Fruit fly (Drosophila melanogaster) whole organism, adult: Measurements from ENCODE around the gene CG9813.

Experiments used
- CG11617 ChIP-seq: fragments of 200-800 bp; sonication (Bioruptor generic); optimal IDR thresholded peaks from 2 replicates; lab custom pipeline; 2017; ENCODE audit warnings: mild to moderate bottlenecking, missing biosample characterization, missing genetic modification reagents, missing genetic modification characterization
- CG12768 ChIP-seq: fragments of 200-800 bp; sonication (Bioruptor generic); optimal IDR thresholded peaks from 2 replicates; lab custom pipeline; 2017; ENCODE audit warnings: missing biosample characterization, missing genetic modification characterization, mild to moderate bottlenecking, moderate library complexity, missing genetic modification reagents
- CG14711 ChIP-seq: fragments of 200-800 bp; sonication (Bioruptor generic); optimal IDR thresholded peaks from 2 replicates; lab custom pipeline; 2018; ENCODE audit warnings: missing biosample characterization, mild to moderate bottlenecking, missing genetic modification characterization, moderate library complexity
- CG1620 ChIP-seq: fragments of 200-800 bp; sonication (Bioruptor generic); optimal IDR thresholded peaks from 2 replicates; lab custom pipeline; 2016; ENCODE audit warnings: missing biosample characterization, missing genetic modification characterization
- CG33017 ChIP-seq: fragments of 200-800 bp; sonication (Bioruptor generic); optimal IDR thresholded peaks from 2 replicates; lab custom pipeline; 2018; ENCODE audit warnings: missing biosample characterization, mild to moderate bottlenecking, missing genetic modification characterization, moderate library complexity
- CG5204 ChIP-seq: fragments of 200-800 bp; sonication (Bioruptor generic); optimal IDR thresholded peaks from 2 replicates; lab custom pipeline; 2016; ENCODE audit warnings: missing biosample characterization, missing genetic modification characterization
- CG7045 ChIP-seq: fragments of 200-800 bp; sonication (Bioruptor generic); optimal IDR thresholded peaks from 2 replicates; lab custom pipeline; 2017; ENCODE audit warnings: missing biosample characterization, mild to moderate bottlenecking, missing genetic modification characterization
- CG7101 ChIP-seq: fragments of 200-800 bp; sonication (Bioruptor generic); optimal IDR thresholded peaks from 2 replicates; lab custom pipeline; 2018; ENCODE audit warnings: missing biosample characterization, mild to moderate bottlenecking, missing genetic modification characterization, moderate library complexity
- Clk ChIP-seq: fragments of 200-800 bp; sonication (Bioruptor generic); optimal IDR thresholded peaks from 2 replicates; lab custom pipeline; 2017; ENCODE audit warnings: missing biosample characterization, missing genetic modification characterization
- Crg-1 ChIP-seq: fragments of 200-800 bp; sonication (Bioruptor generic); optimal IDR thresholded peaks from 2 replicates; lab custom pipeline; 2016; ENCODE audit warnings: missing biosample characterization, missing genetic modification characterization
- Hr96 ChIP-seq: fragments of 200-800 bp; sonication (Bioruptor generic); optimal IDR thresholded peaks from 2 replicates; lab custom pipeline; 2016; ENCODE audit warnings: missing biosample characterization, missing genetic modification characterization
- Mnt ChIP-seq: fragments of 200-800 bp; sonication (Bioruptor generic); optimal IDR thresholded peaks from 2 replicates; lab custom pipeline; 2016; ENCODE audit warnings: missing biosample characterization, mild to moderate bottlenecking, missing genetic modification characterization
- bab1 ChIP-seq: fragments of 200-800 bp; sonication (Bioruptor generic); optimal IDR thresholded peaks from 3 replicates; lab custom pipeline; 2019; ENCODE audit warnings: missing biosample characterization, mild to moderate bottlenecking, missing genetic modification characterization, moderate library complexity
- cic ChIP-seq: fragments of 200-800 bp; sonication (Bioruptor generic); optimal IDR thresholded peaks from 2 replicates; lab custom pipeline; 2017; ENCODE audit warnings: missing biosample characterization, mild to moderate bottlenecking, missing genetic modification characterization, moderate library complexity
- cnc ChIP-seq, 2 experiments: fragments of >200 bp; optimal IDR thresholded peaks; 2 replicates each; lab custom pipeline; 2017
- kay ChIP-seq: fragments of 200-800 bp; sonication (Bioruptor generic); peaks from one replicate; lab custom pipeline; 2016; ENCODE audit warnings: missing biosample characterization, missing genetic modification characterization, borderline replicate concordance
- ovo ChIP-seq: fragments of 200-800 bp; sonication (Bioruptor generic); optimal IDR thresholded peaks from 2 replicates; lab custom pipeline; 2016; ENCODE audit warnings: missing biosample characterization, missing genetic modification characterization
- pad ChIP-seq: fragments of 200-800 bp; sonication (Bioruptor generic); optimal IDR thresholded peaks from 3 replicates; lab custom pipeline; 2017; ENCODE audit warnings: missing biosample characterization, missing genetic modification characterization, mild to moderate bottlenecking, moderate library complexity, missing genetic modification reagents
- tj ChIP-seq: fragments of 200-800 bp; sonication (Bioruptor generic); optimal IDR thresholded peaks from 3 replicates; lab custom pipeline; 2017; ENCODE audit warnings: missing biosample characterization, mild to moderate bottlenecking, missing genetic modification characterization, moderate library complexity
- toe ChIP-seq: fragments of 200-800 bp; sonication (Bioruptor generic); optimal IDR thresholded peaks from 2 replicates; lab custom pipeline; 2016; ENCODE audit warnings: missing biosample characterization, missing genetic modification characterization

Gene CG9813

DNA sequence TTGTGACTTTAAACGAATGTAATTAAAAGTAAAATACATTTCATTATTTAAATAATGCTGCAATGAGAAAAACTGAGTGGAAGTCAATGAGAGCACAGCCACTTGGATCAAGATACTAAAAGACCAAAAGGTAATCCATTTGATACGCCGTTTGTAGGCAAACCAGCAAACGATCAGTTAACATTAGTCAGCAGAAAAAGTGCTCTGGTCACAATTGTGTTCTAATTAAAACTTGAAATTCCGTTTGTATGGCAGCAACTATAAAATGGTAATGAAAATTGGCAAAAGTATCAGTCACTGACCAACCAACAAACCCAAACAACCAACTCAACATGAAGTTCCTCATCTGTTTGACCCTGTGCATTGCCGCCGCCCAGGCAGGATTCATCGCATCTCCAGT is 18.0 kb upstream of the CG9813 start, which contains the start of gene CG14377:
Gene CG14377 (plus strand): TSS at position 301 of the 400 bp plus-strand sequence.
- TF ChIP-seq toe (GFP tag; lab: Kevin White, UChicago) (no peak), pad (GFP tag; lab: Kevin White, UChicago) (no peak), CG7101 (tag; lab: Kevin White, UChicago) (no peak), Mnt (GFP tag; lab: Kevin White, UChicago) (no peak), Hr96 (no peak), CG33017 (no peak), cic (GFP tag; lab: Kevin White, UChicago) (no peak), CG1620 (GFP tag; lab: Kevin White, UChicago) (no peak), CG14711 (tag; lab: Kevin White, UChicago) (no peak), bab1 (no peak), kay (GFP tag; lab: Kevin White, UChicago) (no peak), tj (GFP tag; lab: Kevin White, UChicago) (no peak), ovo (GFP tag; lab: Kevin White, UChicago) (no peak)

DNA sequence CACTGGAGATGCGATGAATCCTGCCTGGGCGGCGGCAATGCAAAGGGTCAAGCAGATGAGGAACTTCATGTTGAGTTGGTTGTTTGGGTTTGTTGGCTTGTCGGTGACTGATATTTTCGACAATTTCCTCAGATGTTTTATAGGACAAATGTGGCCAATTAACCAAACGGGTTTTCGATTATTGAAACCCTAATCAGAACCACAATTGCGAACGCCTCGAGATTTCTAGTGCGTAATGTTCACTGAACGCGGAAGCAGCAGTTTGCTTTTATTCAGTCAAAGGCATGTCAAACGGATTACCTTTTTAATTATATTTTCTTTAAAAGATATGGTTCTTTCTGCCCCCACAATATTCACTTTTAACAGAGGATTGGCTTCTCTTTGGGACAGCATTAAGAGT is 17.5 kb upstream of the CG9813 start, which contains the start of gene CG14374:
Gene CG14374 (minus strand): TSS at position 101 of the 400 bp plus-strand sequence.
- TF ChIP-seq cic (GFP tag; lab: Kevin White, UChicago), result no peak
- TF ChIP-seq CG1620 (GFP tag; lab: Kevin White, UChicago), result no peak
- TF ChIP-seq toe (GFP tag; lab: Kevin White, UChicago), result no peak
- no peak for TF ChIP-seq tj (GFP tag; lab: Kevin White, UChicago)
- TF ChIP-seq CG14711 (tag; lab: Kevin White, UChicago), result no peak
- TF ChIP-seq cnc (optimal IDR thresholded peaks at IDR 0.05; lab: Kevin White, UChicago), result no peak
- no peak for TF ChIP-seq CG33017
- no peak for TF ChIP-seq pad (GFP tag; lab: Kevin White, UChicago)
- no peak for TF ChIP-seq Mnt (GFP tag; lab: Kevin White, UChicago)
- no peak for TF ChIP-seq Clk (GFP tag; lab: Kevin White, UChicago)
- TF ChIP-seq Hr96, result no peak
- no peak for TF ChIP-seq CG12768
- no peak for TF ChIP-seq CG7045
- no peak for TF ChIP-seq ovo (GFP tag; lab: Kevin White, UChicago)
- TF ChIP-seq CG11617 (GFP tag; lab: Kevin White, UChicago), result no peak
- TF ChIP-seq Crg-1 (GFP tag; lab: Kevin White, UChicago), result no peak
- no peak for TF ChIP-seq CG5204 (GFP tag; lab: Kevin White, UChicago)
- no peak for TF ChIP-seq bab1

DNA sequence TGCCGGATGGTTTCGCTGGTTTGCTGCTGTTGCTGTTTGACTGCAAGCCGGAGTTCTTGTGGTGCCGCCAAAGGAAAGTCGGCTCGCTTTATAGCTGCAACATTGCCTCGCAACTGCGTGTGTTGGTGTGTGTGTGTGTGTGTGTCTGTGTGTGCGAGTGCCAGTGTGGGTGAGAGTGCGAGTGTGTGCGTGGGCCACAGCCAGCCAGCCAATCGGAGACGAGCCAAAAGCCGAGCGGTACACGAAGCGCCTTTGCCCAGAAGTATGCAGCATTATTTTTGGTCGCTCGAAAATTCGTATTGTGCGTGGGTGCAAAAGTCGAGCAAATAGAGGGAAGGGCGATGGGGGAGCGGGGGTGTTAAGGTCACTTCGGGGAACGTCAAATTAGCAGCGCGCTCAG is 15.6 kb upstream of the CG9813 start, which contains the start of gene CCHa2:
Gene CCHa2 (minus strand): TSS at position 65 of the 400 bp plus-strand sequence.
- TF ChIP-seq CG12768 (no peak), CG7045 (no peak), cnc (optimal IDR thresholded peaks at IDR 0.05; lab: Kevin White, UChicago) (no peak), Hr96 (no peak), CG11617 (GFP tag; lab: Kevin White, UChicago) (no peak), CG33017 (no peak), Crg-1 (GFP tag; lab: Kevin White, UChicago) (no peak), bab1 (no peak), CG1620 (GFP tag; lab: Kevin White, UChicago) (no peak), pad (GFP tag; lab: Kevin White, UChicago) (no peak), Clk (GFP tag; lab: Kevin White, UChicago) (no peak), CG5204 (GFP tag; lab: Kevin White, UChicago) (no peak), Mnt (GFP tag; lab: Kevin White, UChicago) (no peak), toe (GFP tag; lab: Kevin White, UChicago) (no peak), CG7101 (tag; lab: Kevin White, UChicago) (no peak), cic (GFP tag; lab: Kevin White, UChicago) (no peak), tj (GFP tag; lab: Kevin White, UChicago) (no peak), CG14711 (tag; lab: Kevin White, UChicago) (no peak), ovo (GFP tag; lab: Kevin White, UChicago) (no peak), kay (GFP tag; lab: Kevin White, UChicago) (no peak)

DNA sequence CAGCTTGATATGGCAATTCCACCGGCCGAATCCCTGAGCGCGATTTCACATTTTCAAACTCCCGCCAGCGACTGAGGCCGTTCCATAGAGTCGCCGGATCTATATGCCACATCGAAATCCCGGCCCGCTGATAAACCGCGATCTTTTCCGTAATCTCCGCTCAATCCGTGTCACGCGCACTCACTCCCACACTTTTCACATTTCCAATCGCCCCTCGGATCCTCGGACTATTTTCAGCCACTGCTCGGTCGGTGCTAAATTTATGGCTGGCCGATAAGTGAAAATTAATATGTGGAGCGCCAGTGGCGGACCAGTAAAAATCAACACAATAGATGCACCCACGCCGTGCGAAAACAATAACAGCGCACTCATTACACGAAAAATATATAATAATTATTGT is 13.4 kb upstream of the CG9813 start:
- TF ChIP-seq CG11617 (GFP tag; lab: Kevin White, UChicago), result no peak
- TF ChIP-seq CG14711 (tag; lab: Kevin White, UChicago), result no peak
- no peak for TF ChIP-seq bab1
- TF ChIP-seq Mnt (GFP tag; lab: Kevin White, UChicago), result no peak
- no peak for TF ChIP-seq CG7045
- TF ChIP-seq Crg-1 (GFP tag; lab: Kevin White, UChicago), result no peak
- no peak for TF ChIP-seq cnc (optimal IDR thresholded peaks at IDR 0.05; lab: Kevin White, UChicago)
- TF ChIP-seq CG1620 (GFP tag; lab: Kevin White, UChicago), result no peak
- no peak for TF ChIP-seq ovo (GFP tag; lab: Kevin White, UChicago)
- TF ChIP-seq CG33017, result no peak
- TF ChIP-seq toe (GFP tag; lab: Kevin White, UChicago), result no peak

DNA sequence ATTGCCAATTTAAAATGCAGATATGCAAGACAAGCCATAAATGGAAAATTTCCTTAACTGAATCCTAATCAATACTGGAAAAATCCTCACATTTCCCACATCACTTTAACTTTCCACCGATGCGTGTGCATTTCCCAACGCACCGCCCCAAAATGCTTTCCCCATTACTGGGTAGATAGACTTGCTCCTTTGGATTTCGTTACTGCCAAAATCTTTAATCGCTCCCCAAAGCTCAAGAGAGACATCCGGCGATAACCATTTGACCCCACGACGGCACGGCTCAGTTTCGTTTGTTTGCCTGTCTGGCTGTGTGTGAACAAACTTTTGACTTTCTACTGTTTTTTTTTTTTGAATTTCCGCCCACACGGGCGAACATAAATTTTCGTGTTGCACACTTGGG is 10.9 kb upstream of the CG9813 start:
- TF ChIP-seq cic (GFP tag; lab: Kevin White, UChicago) (no peak), kay (GFP tag; lab: Kevin White, UChicago) (no peak), cnc (optimal IDR thresholded peaks at IDR 0.05; lab: Kevin White, UChicago) (no peak), CG14711 (tag; lab: Kevin White, UChicago) (no peak), CG7101 (tag; lab: Kevin White, UChicago) (no peak), tj (GFP tag; lab: Kevin White, UChicago) (no peak), CG33017 (no peak), Crg-1 (GFP tag; lab: Kevin White, UChicago) (no peak), ovo (GFP tag; lab: Kevin White, UChicago) (no peak), toe (GFP tag; lab: Kevin White, UChicago) (no peak), Hr96 (no peak), bab1 (no peak), CG12768 (no peak), Clk (GFP tag; lab: Kevin White, UChicago) (no peak), CG7045 (no peak)
